Worm (Caenorhabditis elegans): ENCODE results near the gene spe-45.

spe-45 gene

DNA sequence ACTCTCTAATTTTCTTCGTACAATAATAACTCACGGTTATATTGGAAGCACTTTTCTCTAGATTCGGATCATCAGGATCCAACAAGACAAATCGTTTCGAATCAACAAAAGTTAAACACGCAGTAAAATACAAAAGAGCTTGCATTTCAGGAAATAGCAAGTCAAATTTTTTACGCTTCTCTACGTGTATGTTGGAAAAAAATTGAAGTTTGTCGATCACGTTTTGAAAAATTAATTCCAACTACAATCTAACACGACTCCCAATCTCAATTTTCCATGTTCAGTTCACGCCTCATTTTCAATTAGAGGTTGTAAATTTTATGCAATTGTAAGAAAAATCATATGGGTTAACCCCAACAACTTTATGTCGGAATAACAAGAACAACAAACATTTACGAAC is at the start of gene spe-45:
Gene spe-45 (minus strand): TSS at position 145 of the 400 bp plus-strand sequence.
- TF ChIP-seq ceh-48 (tag; optimal IDR thresholded peaks at IDR 0.05) (no peak), nfya-1 (tag; optimal IDR thresholded peaks at IDR 0.05) (no peak), sox-2 (GFP tag; IDR thresholded peaks at IDR 0.05) (no peak), mec-3 (tag; optimal IDR thresholded peaks at IDR 0.05; ENCODE audit: borderline replicate concordance) (no peak), elt-2 (tag; optimal IDR thresholded peaks at IDR 0.05) (no peak)

DNA sequence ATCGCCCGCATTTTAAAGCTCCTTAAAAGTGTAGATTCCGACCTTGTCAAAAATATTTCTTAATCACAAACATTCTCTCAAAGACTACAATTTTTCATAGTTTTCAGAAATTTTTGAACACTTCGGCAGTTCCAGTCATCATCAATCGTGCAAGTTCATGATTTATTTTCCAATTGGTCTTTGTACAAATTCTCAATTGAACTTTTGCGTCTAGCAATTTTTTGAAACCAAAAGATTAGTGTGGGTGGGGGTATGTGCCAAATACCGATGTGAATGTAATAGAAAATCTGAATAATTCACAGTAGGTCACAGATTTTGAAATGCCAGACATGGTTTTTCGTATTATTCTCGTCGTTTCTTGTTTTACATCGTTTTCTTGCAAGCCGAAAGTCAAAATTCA is 48.5 kb upstream of the spe-45 start, which contains the start of gene clec-185:
Gene clec-185 (plus strand): TSS at position 301 of the 400 bp plus-strand sequence.
- no peak for TF ChIP-seq madf-2 (tag; optimal IDR thresholded peaks at IDR 0.05)

DNA sequence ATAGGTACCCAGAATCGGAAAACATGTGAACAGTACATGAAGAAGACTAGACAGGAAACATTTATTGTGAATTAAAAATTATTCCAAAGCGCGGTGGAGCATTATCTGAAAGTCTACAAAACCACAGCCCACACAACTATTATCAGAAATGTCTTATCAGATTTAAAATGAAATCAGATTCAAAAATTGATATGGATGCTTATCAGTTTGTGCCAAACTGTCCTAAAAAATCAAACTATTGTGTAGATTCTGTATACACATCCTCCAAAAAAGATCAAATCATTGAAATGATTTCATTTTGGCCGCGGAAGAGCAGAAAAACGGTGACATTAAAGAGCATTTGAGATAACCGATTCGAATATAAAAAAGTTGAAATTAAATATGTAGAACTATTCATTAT is 45.5 kb upstream of the spe-45 start, which contains the start of gene irg-4:
Gene irg-4 (plus strand): TSS at position 392 of the 400 bp plus-strand sequence.
- TF ChIP-seq sox-2 (GFP tag; IDR thresholded peaks at IDR 0.05) (no peak), elt-2 (tag; optimal IDR thresholded peaks at IDR 0.05) (peak; percentile 77)

DNA sequence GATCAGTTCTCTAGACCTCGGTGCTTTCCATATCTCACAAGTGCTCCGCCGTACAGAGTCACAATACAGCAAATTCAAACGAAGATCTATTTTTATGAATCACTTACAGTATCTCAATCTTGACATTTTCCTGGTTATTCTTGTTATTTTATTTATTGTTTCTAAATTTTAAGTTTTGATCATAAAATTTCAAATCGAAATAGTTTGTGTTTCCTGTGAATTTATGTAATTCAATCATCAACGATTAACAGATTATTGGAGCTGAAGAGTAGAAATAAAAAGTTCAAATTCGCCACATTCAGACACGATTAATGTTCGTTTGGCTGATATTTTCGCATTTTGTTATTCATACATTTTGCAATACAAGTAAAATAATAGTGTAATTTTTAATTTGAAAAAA is 42.4 kb upstream of the spe-45 start, which contains the start of gene clec-184:
Gene clec-184 (plus strand): TSS at position 301 of the 400 bp plus-strand sequence.
- TF ChIP-seq hlh-15 (tag; optimal IDR thresholded peaks at IDR 0.05): no peak
- TF ChIP-seq ceh-48 (tag; optimal IDR thresholded peaks at IDR 0.05): no peak
- no peak for TF ChIP-seq ceh-31 (tag; optimal IDR thresholded peaks at IDR 0.05)
- TF ChIP-seq ets-4 (tag; optimal IDR thresholded peaks at IDR 0.05): no peak
- no peak for TF ChIP-seq ceh-6 (GFP tag; optimal IDR thresholded peaks at IDR 0.05)
- TF ChIP-seq elt-4 (tag; optimal IDR thresholded peaks at IDR 0.05): no peak
- no peak for TF ChIP-seq ahr-1 (tag; optimal IDR thresholded peaks at IDR 0.05)
- TF ChIP-seq che-1 (tag; optimal IDR thresholded peaks at IDR 0.05): no peak
- no peak for TF ChIP-seq pax-1 (tag; optimal IDR thresholded peaks at IDR 0.05)
- no peak for TF ChIP-seq ceh-19 (GFP tag; optimal IDR thresholded peaks at IDR 0.05)
- TF ChIP-seq lim-6 (tag; optimal IDR thresholded peaks at IDR 0.05): no peak
- TF ChIP-seq Y22D7AL.16 (tag; optimal IDR thresholded peaks at IDR 0.05): no peak
- TF ChIP-seq tbx-2 (tag; optimal IDR thresholded peaks at IDR 0.05): no peak
- no peak for TF ChIP-seq ceh-18 (tag; optimal IDR thresholded peaks at IDR 0.05)
- no peak for TF ChIP-seq pqm-1 (tag; optimal IDR thresholded peaks at IDR 0.05)
- no peak for TF ChIP-seq unc-3 (GFP tag; conservative IDR thresholded peaks at IDR 0.05)
- no peak for TF ChIP-seq unc-3 (tag; optimal IDR thresholded peaks at IDR 0.05)
- TF ChIP-seq rnt-1 (tag; optimal IDR thresholded peaks at IDR 0.05): no peak
- no peak for TF ChIP-seq dmd-4 (tag; optimal IDR thresholded peaks at IDR 0.05; ENCODE audit: borderline replicate concordance)
- TF ChIP-seq ceh-22 (tag; optimal IDR thresholded peaks at IDR 0.05): no peak
- no peak for TF ChIP-seq nhr-11 (tag; optimal IDR thresholded peaks at IDR 0.05)

DNA sequence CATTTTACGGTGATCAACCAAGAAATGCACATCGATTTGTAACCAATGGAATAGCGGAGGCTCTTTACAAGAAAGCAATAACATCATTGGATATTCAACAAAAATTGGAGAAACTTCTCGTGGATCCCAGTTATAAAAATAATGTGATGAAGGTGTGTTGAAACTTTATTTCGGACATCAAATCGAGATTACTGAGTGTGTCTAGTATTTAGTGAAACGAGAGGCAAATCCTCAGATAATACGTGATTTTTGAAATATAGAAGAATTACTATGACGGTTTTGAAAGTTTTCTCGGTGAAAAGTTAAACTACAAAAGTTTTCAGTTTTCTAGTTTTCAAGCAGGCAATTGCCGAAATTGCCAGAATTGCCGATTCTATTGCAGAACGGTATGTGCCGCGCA is 41.9 kb upstream of the spe-45 start:
- TF ChIP-seq tbx-7 (tag; optimal IDR thresholded peaks at IDR 0.05) (no peak), F13H6.1 (tag; optimal IDR thresholded peaks at IDR 0.05) (no peak), pha-2 (tag; optimal IDR thresholded peaks at IDR 0.05) (no peak), ceh-22 (tag; optimal IDR thresholded peaks at IDR 0.05) (no peak), pat-9 (tag; optimal IDR thresholded peaks at IDR 0.05) (no peak), ceh-19 (GFP tag; optimal IDR thresholded peaks at IDR 0.05) (no peak), tbx-2 (tag; optimal IDR thresholded peaks at IDR 0.05) (no peak), nfya-1 (tag; optimal IDR thresholded peaks at IDR 0.05) (no peak), fax-1 (tag; optimal IDR thresholded peaks at IDR 0.05) (no peak), dmd-4 (tag; optimal IDR thresholded peaks at IDR 0.05; ENCODE audit: borderline replicate concordance) (no peak), dve-1 (tag; optimal IDR thresholded peaks at IDR 0.05) (no peak), K02D7.2 (tag; optimal IDR thresholded peaks at IDR 0.05) (no peak), pag-3 (tag; optimal IDR thresholded peaks at IDR 0.05; ENCODE audit: borderline replicate concordance) (no peak), ref-2 (tag; optimal IDR thresholded peaks at IDR 0.05) (no peak), ahr-1 (tag; optimal IDR thresholded peaks at IDR 0.05) (no peak), hlh-15 (tag; optimal IDR thresholded peaks at IDR 0.05) (no peak)

Data from whole organism, late embryonic.